Worm (Caenorhabditis elegans) whole organism, L4/young adult: ENCODE measurements around the gene Y32G9A.12.

Source experiments
- W03F9.2 ChIP-seq: fragments of 150-350 bp; optimal IDR thresholded peaks from 2 replicates; lab custom pipeline; 2014; ENCODE audit warnings: missing biosample characterization, missing genetic modification characterization
- him-1 ChIP-seq: sonication (generic microtip); optimal IDR thresholded peaks from 2 replicates; lab custom pipeline; 2016; ENCODE audit warnings: missing genotype, missing genetic modification reagents, missing genetic modification characterization, missing compliant biosample characterization

ce11 chrV:1940472-1941221 is 20.6 kb upstream of the Y32G9A.12 start:
- no peak for TF ChIP-seq W03F9.2 (tag; lab: Kevin White, UChicago)
- no peak for TF ChIP-seq him-1
